Worm (Caenorhabditis elegans): Measurements from ENCODE around the gene Y57A10A.27.
"Not testable (repeated sequence)": the region's sequence is repeated elsewhere in the genome, so short reads cannot be mapped to it uniquely, and the experiment has no call there.

DNA sequence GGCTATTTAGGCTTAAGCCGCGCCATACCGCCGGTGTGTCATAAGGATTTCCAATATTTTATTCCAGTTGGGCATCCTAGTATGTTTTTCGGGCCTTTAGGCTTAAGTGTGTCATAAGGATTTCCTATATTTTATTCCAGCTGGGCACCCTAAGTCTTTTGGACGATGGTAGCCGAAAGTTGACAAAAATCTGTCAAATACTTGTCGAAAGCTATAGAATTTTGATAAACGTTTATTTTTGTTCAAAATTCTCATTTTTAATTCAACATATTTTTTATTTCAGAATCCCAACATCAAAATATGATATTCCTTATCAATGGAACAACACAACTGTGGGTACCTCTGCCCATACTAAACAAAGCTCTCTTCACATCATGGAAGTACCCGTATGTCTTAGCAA, 43.7 kb upstream of the Y57A10A.27 start, which contains the start of gene sre-49:
- TF ChIP-seq sox-4, pqm-1 (tag; optimal IDR thresholded peaks at IDR 0.05): not testable (repeated sequence)
